Fruit fly (Drosophila melanogaster) whole organism, embryonic: Measurements from ENCODE around the gene svp.

Source experiments
- CG16779 ChIP-seq: fragments of 200-800 bp; sonication (Bioruptor generic); IDR thresholded peaks from 2 replicates; pipeline ENCODE4 v1.3.6; 2022; ENCODE audit warnings: missing biosample characterization, missing genetic modification characterization
- CG18764 ChIP-seq: fragments of 200-800 bp; sonication (Bioruptor generic); optimal IDR thresholded peaks from 3 replicates; lab custom pipeline; 2016; ENCODE audit warnings: missing biosample characterization, missing genetic modification characterization
- CG6813 ChIP-seq: fragments of 200-800 bp; sonication (Bioruptor generic); optimal IDR thresholded peaks from 2 replicates; lab custom pipeline; 2017; ENCODE audit warnings: missing biosample characterization, missing genetic modification characterization, mild to moderate bottlenecking, moderate library complexity, missing genetic modification reagents
- CG9215 ChIP-seq: fragments of 200-800 bp; sonication (Bioruptor generic); IDR thresholded peaks from 2 replicates; pipeline ENCODE4 v1.3.6; 2022; ENCODE audit warnings: missing biosample characterization, missing genetic modification characterization
- CG9797 ChIP-seq: fragments of 200-800 bp; sonication (Bioruptor generic); optimal IDR thresholded peaks from 3 replicates; lab custom pipeline; 2018; ENCODE audit warnings: missing biosample characterization, mild to moderate bottlenecking, missing genetic modification characterization
- Dref ChIP-seq: fragments of 200-800 bp; sonication (Bioruptor generic); IDR thresholded peaks from 2 replicates; pipeline ENCODE4 v1.3.6; 2022; ENCODE audit warnings: missing biosample characterization, missing genetic modification characterization
- Xrp1 ChIP-seq: fragments of 200-800 bp; sonication (Bioruptor generic); IDR thresholded peaks from 2 replicates; pipeline ENCODE4 v1.3.6; 2022; ENCODE audit warnings: missing biosample characterization, missing genetic modification characterization
- da ChIP-seq: fragments of 200-800 bp; sonication (Bioruptor generic); optimal IDR thresholded peaks from 2 replicates; lab custom pipeline; 2016; ENCODE audit warnings: missing biosample characterization, missing genetic modification characterization
- disco-r ChIP-seq: fragments of 200-800 bp; sonication (Bioruptor generic); optimal IDR thresholded peaks from 2 replicates; lab custom pipeline; 2016; ENCODE audit warnings: missing biosample characterization, missing genetic modification characterization
- fd102C ChIP-seq: fragments of 200-800 bp; sonication (Bioruptor generic); optimal IDR thresholded peaks from 2 replicates; lab custom pipeline; 2018; ENCODE audit warnings: missing biosample characterization, mild to moderate bottlenecking, missing genetic modification characterization, moderate library complexity
- h ChIP-seq: fragments of >200 bp; optimal IDR thresholded peaks from 2 replicates; lab custom pipeline; 2017
- trh ChIP-seq: fragments of 200-800 bp; sonication (Bioruptor generic); optimal IDR thresholded peaks from 2 replicates; lab custom pipeline; 2016; ENCODE audit warnings: missing biosample characterization, missing genetic modification characterization
- ttk ChIP-seq: fragments of 200-800 bp; sonication (Bioruptor generic); IDR thresholded peaks from 2 replicates; pipeline ENCODE4 v2.1.2; 2022; ENCODE audit warnings: missing biosample characterization, missing genetic modification characterization

- TF ChIP-seq CG9797 (GFP tag; lab: Kevin White, UChicago) = no peak
- TF ChIP-seq disco-r (GFP tag; lab: Kevin White, UChicago) = no peak
- no peak for TF ChIP-seq CG9215 (GFP tag; lab: Robert Waterston, UW)
- 0 out of 2 replicates have a peak, but pooled peaks have one; percentile 15 for TF ChIP-seq Xrp1
- TF ChIP-seq fd102C = no peak
- TF ChIP-seq ttk (GFP tag; lab: Robert Waterston, UW) = no peak
- TF ChIP-seq CG18764 (GFP tag; lab: Kevin White, UChicago) = no peak
- TF ChIP-seq h (lab: Kevin White, UChicago) = no peak
- TF ChIP-seq da (GFP tag; lab: Kevin White, UChicago) = no peak
- no peak for TF ChIP-seq CG6813
- no peak for TF ChIP-seq CG16779
- no peak for TF ChIP-seq trh (GFP tag; lab: Kevin White, UChicago)
- no peak for TF ChIP-seq Dref (GFP tag; lab: Robert Waterston, UW)
Measured at dm6 chr3R:12250204-12250603, 8.3 kb upstream of the svp start.
